Worm (Caenorhabditis elegans): ENCODE measurements around the gene Y62H9A.11.

- TF ChIP-seq ztf-23 (GFP tag; IDR thresholded peaks at IDR 0.05) (no peak), T22C8.4 (GFP tag; IDR thresholded peaks at IDR 0.05) (no peak), cog-1 (tag; optimal IDR thresholded peaks at IDR 0.05) (no peak), ref-1 (GFP tag; conservative IDR thresholded peaks at IDR 0.05) (no peak), tab-1 (GFP tag; IDR thresholded peaks at IDR 0.05) (no peak), flt-1 (GFP tag; IDR thresholded peaks at IDR 0.05) (no peak), ztf-29 (GFP tag; IDR thresholded peaks at IDR 0.05) (no peak), klf-2 (GFP tag; conservative IDR thresholded peaks at IDR 0.05) (no peak), med-1 (GFP tag; optimal IDR thresholded peaks at IDR 0.05; ENCODE audit: insufficient read depth) (no peak)
Measured at ce11 chrX:11856214-11856613, 50.9 kb downstream of the Y62H9A.11 start.
